Fruit fly (Drosophila melanogaster) whole organism, embryonic: ENCODE measurements around the gene CG12814.

ENCODE experiments used
- Adf1 ChIP-seq: fragments of 200-800 bp; sonication (Bioruptor generic); IDR thresholded peaks from 2 replicates; pipeline ENCODE4 v1.3.6; 2022; ENCODE audit warnings: missing biosample characterization, missing genetic modification characterization
- CG10147 ChIP-seq: fragments of 200-800 bp; sonication (Bioruptor generic); optimal IDR thresholded peaks from 2 replicates; lab custom pipeline; 2019; ENCODE audit warnings: missing biosample characterization, mild to moderate bottlenecking, missing genetic modification characterization, moderate library complexity
- CG1024 ChIP-seq: fragments of 200-800 bp; sonication (Bioruptor generic); IDR thresholded peaks from 2 replicates; pipeline ENCODE4 v1.3.6; 2022; ENCODE audit warnings: missing biosample characterization, missing genetic modification characterization
- CG10267 ChIP-seq: fragments of 200-800 bp; sonication (Bioruptor generic); optimal IDR thresholded peaks from 2 replicates; lab custom pipeline; 2018; ENCODE audit warnings: missing biosample characterization, mild to moderate bottlenecking, missing genetic modification characterization, moderate library complexity
- CG10462 ChIP-seq: fragments of 200-800 bp; sonication (Bioruptor generic); optimal IDR thresholded peaks from 2 replicates; lab custom pipeline; 2016; ENCODE audit warnings: missing biosample characterization, missing genetic modification characterization
- CG11723 ChIP-seq: fragments of 200-800 bp; sonication (Bioruptor generic); optimal IDR thresholded peaks from 2 replicates; lab custom pipeline; 2017; ENCODE audit warnings: missing biosample characterization, mild to moderate bottlenecking, missing genetic modification characterization
- CG14667 ChIP-seq: fragments of 200-800 bp; sonication (Bioruptor generic); IDR thresholded peaks from 2 replicates; pipeline ENCODE4 v1.3.6; 2022; ENCODE audit warnings: missing biosample characterization, missing genetic modification characterization
- CG1603 ChIP-seq: fragments of 200-800 bp; sonication (Bioruptor generic); optimal IDR thresholded peaks from 2 replicates; lab custom pipeline; 2019; ENCODE audit warnings: missing biosample characterization, mild to moderate bottlenecking, missing genetic modification characterization, moderate library complexity
- CG2199 ChIP-seq: fragments of 200-800 bp; sonication (Bioruptor generic); IDR thresholded peaks from 3 replicates; pipeline ENCODE4 v1.3.6; 2022; ENCODE audit warnings: missing biosample characterization, missing genetic modification characterization
- CG30431 ChIP-seq: fragments of 200-800 bp; sonication (Bioruptor generic); optimal IDR thresholded peaks from 2 replicates; lab custom pipeline; 2017; ENCODE audit warnings: missing biosample characterization, missing genetic modification characterization
- CG34224 ChIP-seq: fragments of 200-800 bp; sonication (Bioruptor generic); IDR thresholded peaks from 3 replicates; pipeline ENCODE4 v1.3.6; 2022; ENCODE audit warnings: missing biosample characterization, missing genetic modification characterization; ENCODE audit not compliant: partially characterized antibody
- CG4854 ChIP-seq: fragments of 200-800 bp; sonication (Bioruptor generic); optimal IDR thresholded peaks from 2 replicates; lab custom pipeline; 2016; ENCODE audit warnings: missing biosample characterization, missing genetic modification characterization, inconsistent platforms
- CG6654 ChIP-seq: fragments of 200-800 bp; sonication (Bioruptor generic); optimal IDR thresholded peaks from 2 replicates; lab custom pipeline; 2017; ENCODE audit warnings: missing biosample characterization, mild to moderate bottlenecking, missing genetic modification characterization
- CG6791 ChIP-seq: fragments of 200-800 bp; sonication (Bioruptor generic); IDR thresholded peaks from 3 replicates; pipeline ENCODE4 v1.3.6; 2022; ENCODE audit warnings: missing biosample characterization, missing genetic modification characterization; ENCODE audit not compliant: partially characterized antibody
- CG7745 ChIP-seq: fragments of 200-800 bp; sonication (Bioruptor generic); optimal IDR thresholded peaks from 2 replicates; lab custom pipeline; 2018; ENCODE audit warnings: missing biosample characterization, mild to moderate bottlenecking, missing genetic modification characterization, moderate library complexity
- CG7928 ChIP-seq: fragments of 200-800 bp; sonication (Bioruptor generic); optimal IDR thresholded peaks from 2 replicates; lab custom pipeline; 2017; ENCODE audit warnings: missing biosample characterization, mild to moderate bottlenecking, missing genetic modification characterization
- CG8281 ChIP-seq: fragments of 200-800 bp; sonication (Bioruptor generic); optimal IDR thresholded peaks from 2 replicates; lab custom pipeline; 2018; ENCODE audit warnings: missing biosample characterization, mild to moderate bottlenecking, missing genetic modification characterization, moderate library complexity
- CG9932 ChIP-seq: fragments of 200-800 bp; sonication (Bioruptor generic); IDR thresholded peaks from 2 replicates; pipeline ENCODE4 v1.3.6; 2022; ENCODE audit warnings: missing biosample characterization, missing genetic modification characterization
- CrebB ChIP-seq: fragments of 200-800 bp; sonication (Bioruptor generic); optimal IDR thresholded peaks from 3 replicates; lab custom pipeline; 2018; ENCODE audit warnings: missing biosample characterization, mild to moderate bottlenecking, missing genetic modification characterization
- E2f1 ChIP-seq: fragments of 200-800 bp; sonication (Bioruptor generic); IDR thresholded peaks from 2 replicates; pipeline ENCODE4 v1.3.6; 2022; ENCODE audit warnings: missing biosample characterization, missing genetic modification characterization
- HLH3B ChIP-seq: fragments of 200-800 bp; sonication (Bioruptor generic); IDR thresholded peaks from 2 replicates; pipeline ENCODE4 v1.3.6; 2022; ENCODE audit warnings: missing biosample characterization, missing genetic modification characterization
- Hmr ChIP-seq: fragments of 200-800 bp; sonication (Bioruptor generic); optimal IDR thresholded peaks from 3 replicates; lab custom pipeline; 2017; ENCODE audit warnings: mild to moderate bottlenecking, missing biosample characterization, missing genetic modification reagents, missing genetic modification characterization
- Hr78 ChIP-seq, 2 experiments: fragments of 200-800 bp in 1 of 2; fragments of >200 bp in 1 of 2; sonication (Bioruptor generic) in 1 of 2; optimal IDR thresholded peaks; 2 replicates each; lab custom pipeline; 2017 to 2019; ENCODE audit warnings: missing biosample characterization in 2 of 2, missing genetic modification characterization in 2 of 2, mild to moderate bottlenecking in 1 of 2, moderate library complexity in 1 of 2
- Jarid2 ChIP-seq: fragments of 200-800 bp; sonication (Bioruptor generic); optimal IDR thresholded peaks from 3 replicates; lab custom pipeline; 2017; ENCODE audit warnings: mild to moderate bottlenecking, missing biosample characterization, missing genetic modification reagents, missing genetic modification characterization
- NC2β ChIP-seq: fragments of 200-800 bp; sonication (Bioruptor generic); optimal IDR thresholded peaks from 2 replicates; lab custom pipeline; 2016; ENCODE audit warnings: missing biosample characterization, missing genetic modification characterization
- NK7.1 ChIP-seq: fragments of 200-800 bp; sonication (Bioruptor generic); optimal IDR thresholded peaks from 3 replicates; lab custom pipeline; 2016; ENCODE audit warnings: missing biosample characterization, missing genetic modification characterization
- Trl ChIP-seq, 3 experiments: fragments of >200 bp in 2 of 3; fragments of 200-800 bp in 1 of 3; sonication (Bioruptor generic) in 1 of 3; optimal IDR thresholded peaks; 2 replicates in 1 of 3; 3 replicates in 2 of 3; lab custom pipeline; 2016 to 2017; ENCODE audit warnings: missing biosample characterization in 1 of 3, missing genetic modification characterization in 1 of 3
- ac ChIP-seq: fragments of 200-800 bp; sonication (Bioruptor generic); optimal IDR thresholded peaks from 3 replicates; lab custom pipeline; 2017; ENCODE audit warnings: missing biosample characterization, mild to moderate bottlenecking, missing genetic modification characterization
- al ChIP-seq: fragments of 200-800 bp; sonication (Bioruptor generic); IDR thresholded peaks from 2 replicates; pipeline ENCODE4 v1.3.6; 2022; ENCODE audit warnings: missing biosample characterization, missing genetic modification characterization
- ash1 ChIP-seq: fragments of 200-800 bp; sonication (Bioruptor generic); optimal IDR thresholded peaks from 2 replicates; lab custom pipeline; 2018; ENCODE audit warnings: missing biosample characterization, mild to moderate bottlenecking, missing genetic modification characterization
- chn ChIP-seq: fragments of 200-800 bp; sonication (Bioruptor generic); optimal IDR thresholded peaks from 2 replicates; lab custom pipeline; 2016; ENCODE audit warnings: missing biosample characterization, missing genetic modification characterization
- dati ChIP-seq: fragments of 200-800 bp; sonication (Bioruptor generic); IDR thresholded peaks from 2 replicates; pipeline ENCODE4 v1.3.6; 2022; ENCODE audit warnings: missing biosample characterization, missing genetic modification characterization
- ems ChIP-seq: fragments of 200-800 bp; sonication (Bioruptor generic); optimal IDR thresholded peaks from 3 replicates; lab custom pipeline; 2016; ENCODE audit warnings: missing biosample characterization, missing genetic modification characterization
- eve ChIP-seq, 2 experiments: fragments of >200 bp; optimal IDR thresholded peaks; 2 replicates each; lab custom pipeline; 2017; ENCODE audit warnings: missing biosample characterization in 2 of 2, missing genetic modification characterization in 2 of 2
- ftz-f1 ChIP-seq: fragments of 200-800 bp; sonication (Bioruptor generic); optimal IDR thresholded peaks from 2 replicates; lab custom pipeline; 2016; ENCODE audit warnings: missing biosample characterization, missing genetic modification characterization
- gcm ChIP-seq: fragments of 200-800 bp; sonication (Bioruptor generic); optimal IDR thresholded peaks from 2 replicates; lab custom pipeline; 2019; ENCODE audit warnings: missing biosample characterization, mild to moderate bottlenecking, missing genetic modification characterization, moderate library complexity
- grn ChIP-seq: fragments of 200-800 bp; sonication (Bioruptor generic); optimal IDR thresholded peaks from 3 replicates; lab custom pipeline; 2017; ENCODE audit warnings: missing biosample characterization, missing genetic modification characterization
- hkb ChIP-seq, 2 experiments: fragments of 200-800 bp in 1 of 2; fragments of >200 bp in 1 of 2; sonication (Bioruptor generic) in 1 of 2; IDR thresholded peaks in 1 of 2; optimal IDR thresholded peaks in 1 of 2; 2 replicates each; pipeline versions ENCODE4 v1.3.6 to Lab custom; 2017 to 2022; ENCODE audit warnings: missing biosample characterization in 1 of 2, missing genetic modification characterization in 1 of 2
- insv ChIP-seq, 2 experiments: fragments of 200-800 bp; sonication (Bioruptor generic); optimal IDR thresholded peaks; 3 replicates each; lab custom pipeline; 2016 to 2018; ENCODE audit warnings: missing biosample characterization in 2 of 2, missing genetic modification characterization in 2 of 2
- lmd ChIP-seq: fragments of 200-800 bp; sonication (Bioruptor generic); IDR thresholded peaks from 2 replicates; pipeline ENCODE4 v1.3.6; 2022; ENCODE audit warnings: missing biosample characterization, missing genetic modification characterization
- mld ChIP-seq: fragments of 200-800 bp; sonication (Bioruptor generic); IDR thresholded peaks from 3 replicates; pipeline ENCODE4 v1.3.6; 2022; ENCODE audit warnings: missing biosample characterization, missing genetic modification characterization; ENCODE audit not compliant: partially characterized antibody
- nerfin-2 ChIP-seq: fragments of 200-800 bp; sonication (Bioruptor generic); IDR thresholded peaks from 2 replicates; pipeline ENCODE4 v1.3.6; 2022; ENCODE audit warnings: missing biosample characterization, missing genetic modification characterization; ENCODE audit not compliant: partially characterized antibody
- pho ChIP-seq: fragments of 200-800 bp; sonication (Bioruptor generic); optimal IDR thresholded peaks from 2 replicates; lab custom pipeline; 2016; ENCODE audit warnings: missing biosample characterization, missing genetic modification characterization
- prd ChIP-seq, 3 experiments: fragments of >200 bp in 2 of 3; fragments of 200-800 bp in 1 of 3; sonication (Bioruptor generic) in 1 of 3; optimal IDR thresholded peaks in 2 of 3; IDR thresholded peaks in 1 of 3; 2 replicates in 2 of 3; 3 replicates in 1 of 3; pipeline versions ENCODE4 v1.3.6 to Lab custom; 2017 to 2022; ENCODE audit warnings: missing biosample characterization in 1 of 3, missing genetic modification characterization in 1 of 3
- pzg ChIP-seq: fragments of 200-800 bp; sonication (Bioruptor generic); optimal IDR thresholded peaks from 3 replicates; lab custom pipeline; 2018; ENCODE audit warnings: missing biosample characterization, mild to moderate bottlenecking, missing genetic modification characterization, moderate library complexity
- sd ChIP-seq: fragments of 200-800 bp; sonication (Bioruptor generic); optimal IDR thresholded peaks from 3 replicates; lab custom pipeline; 2018; ENCODE audit warnings: missing biosample characterization, mild to moderate bottlenecking, missing genetic modification characterization, moderate library complexity
- ttk ChIP-seq: fragments of 200-800 bp; sonication (Bioruptor generic); IDR thresholded peaks from 2 replicates; pipeline ENCODE4 v2.1.2; 2022; ENCODE audit warnings: missing biosample characterization, missing genetic modification characterization
- vvl ChIP-seq: fragments of 200-800 bp; sonication (Bioruptor generic); IDR thresholded peaks from 2 replicates; pipeline ENCODE4 v1.3.6; 2022; ENCODE audit warnings: missing biosample characterization, missing genetic modification characterization

The CG12814 gene

dm6 chr3R:10153957-10154685 is 35.3 kb downstream of the CG12814 start (continued):
- TF ChIP-seq CG6654 (GFP tag; lab: Kevin White, UChicago) = no peak
- TF ChIP-seq CG8281 (tag; lab: Kevin White, UChicago) = no peak
- no peak for TF ChIP-seq CG10267
- TF ChIP-seq hkb (optimal IDR thresholded peaks at IDR 0.05; lab: Kevin White, UChicago) = no peak
- peak; percentile 63 for TF ChIP-seq hkb (GFP tag; IDR thresholded peaks at IDR 0.05; lab: Robert Waterston, UW)
- no peak for TF ChIP-seq eve (GFP tag; optimal IDR thresholded peaks at IDR 0.05; lab: Kevin White, UChicago)
- no peak for TF ChIP-seq CG9932
- TF ChIP-seq lmd (GFP tag; lab: Robert Waterston, UW) = 0 out of 2 replicates have a peak, but pooled peaks have one; percentile 40
- TF ChIP-seq CG7928 (GFP tag; lab: Kevin White, UChicago) = no peak
- no peak for TF ChIP-seq NK7.1 (GFP tag; lab: Kevin White, UChicago)
- TF ChIP-seq CG4854 (GFP tag; lab: Kevin White, UChicago) = no peak
- TF ChIP-seq CG11723 (GFP tag; lab: Kevin White, UChicago) = no peak
- peak; percentile 23 for TF ChIP-seq grn (GFP tag; lab: Kevin White, UChicago)
- peak; percentile 49; the same call in 1 of the 2 replicates for TF ChIP-seq CG14667
- TF ChIP-seq CG2199 (GFP tag; lab: Robert Waterston, UW) = no peak
- TF ChIP-seq ems (GFP tag; lab: Kevin White, UChicago) = no peak
- no peak for TF ChIP-seq Hmr
- TF ChIP-seq CG7745 = no peak
- TF ChIP-seq Hr78 (GFP tag; optimal IDR thresholded peaks at IDR 0.05; lab: Kevin White, UChicago) = no peak
- TF ChIP-seq CG1603 (tag; lab: Kevin White, UChicago) = peak; percentile 65
- TF ChIP-seq insv (GFP tag; optimal IDR thresholded peaks at IDR 0.05; lab: Kevin White, UChicago) = no peak
- no peak for TF ChIP-seq CG30431
- TF ChIP-seq gcm (GFP tag; lab: Kevin White, UChicago) = no peak
- no peak for TF ChIP-seq Adf1 (GFP tag; lab: Robert Waterston, UW)
- TF ChIP-seq CG34224 = no peak
- TF ChIP-seq HLH3B (GFP tag; lab: Robert Waterston, UW) = peak; percentile 39; the same call in 1 of the 2 replicates
- no peak for TF ChIP-seq Jarid2
- no peak for TF ChIP-seq ac
- peak; percentile 31; the same call in 1 of the 2 replicates for TF ChIP-seq E2f1 (GFP tag; lab: Robert Waterston, UW)
- no peak for TF ChIP-seq sd
- TF ChIP-seq pzg = no peak
- no peak for TF ChIP-seq ftz-f1 (GFP tag; lab: Kevin White, UChicago)
- TF ChIP-seq prd (optimal IDR thresholded peaks at IDR 0.05; lab: Kevin White, UChicago) = no peak
- TF ChIP-seq prd (GFP tag; IDR thresholded peaks at IDR 0.05; lab: Robert Waterston, UW) = peak; percentile 67
- TF ChIP-seq ttk (GFP tag; lab: Robert Waterston, UW) = 0 out of 2 replicates have a peak, but pooled peaks have one; percentile 21
- TF ChIP-seq CG1024 (GFP tag; lab: Robert Waterston, UW) = no peak
- no peak for TF ChIP-seq CrebB (tag; lab: Kevin White, UChicago)
- TF ChIP-seq dati (GFP tag; lab: Robert Waterston, UW) = no peak
- TF ChIP-seq CG6791 (GFP tag; lab: Robert Waterston, UW) = no peak
- TF ChIP-seq Trl (optimal IDR thresholded peaks at IDR 0.05; lab: Kevin White, UChicago) = no peak
- no peak for TF ChIP-seq Trl (GFP tag; optimal IDR thresholded peaks at IDR 0.05; lab: Kevin White, UChicago)
- TF ChIP-seq CG10462 (GFP tag; lab: Kevin White, UChicago) = no peak
- TF ChIP-seq mld (GFP tag; lab: Robert Waterston, UW) = no peak
- no peak for TF ChIP-seq al
- TF ChIP-seq CG10147 (GFP tag; lab: Kevin White, UChicago) = no peak
- no peak for TF ChIP-seq ash1 (GFP tag; lab: Kevin White, UChicago)
- TF ChIP-seq pho = no peak
- no peak for TF ChIP-seq nerfin-2 (GFP tag; lab: Robert Waterston, UW)
- TF ChIP-seq chn (GFP tag; lab: Kevin White, UChicago) = peak; percentile 17
- no peak for TF ChIP-seq NC2β (GFP tag; lab: Kevin White, UChicago)
- TF ChIP-seq vvl (GFP tag; lab: Robert Waterston, UW) = peak; percentile 22; the same call in 1 of the 2 replicates
